Worm (Caenorhabditis elegans) whole organism, L3 larva: ENCODE measurements around the gene R09H10.5.
A peak's percentile ranks its signal among the peaks of the same experiment; 100 is the strongest.
"Not testable (repeated sequence)": the region's sequence is repeated elsewhere in the genome, so short reads cannot be mapped to it uniquely, and the experiment has no call there.

Experiments used
- ama-1 ChIP-seq: fragments of 150-350 bp; optimal IDR thresholded peaks from 2 replicates; lab custom pipeline; 2018
- ceh-16 ChIP-seq: sonication (generic microtip); optimal IDR thresholded peaks from 2 replicates; lab custom pipeline; 2017; ENCODE audit warnings: missing biosample characterization, missing genetic modification characterization
- ceh-9 ChIP-seq: sonication (generic microtip); optimal IDR thresholded peaks from 2 replicates; lab custom pipeline; 2018; ENCODE audit warnings: missing biosample characterization, missing genetic modification characterization
- egl-27 ChIP-seq: sonication (generic microtip); optimal IDR thresholded peaks from 4 replicates; lab custom pipeline; 2017; ENCODE audit warnings: missing biosample characterization, missing genetic modification reagents, missing genetic modification characterization
- egl-5 ChIP-seq: fragments of 150-350 bp; optimal IDR thresholded peaks from 2 replicates; lab custom pipeline; 2017; ENCODE audit warnings: missing biosample characterization, missing genetic modification reagents, missing genetic modification characterization, inconsistent platforms
- elt-1 ChIP-seq: fragments of 150-350 bp; optimal IDR thresholded peaks from 2 replicates; lab custom pipeline; 2014; ENCODE audit warnings: missing biosample characterization, missing genetic modification characterization
- elt-2 ChIP-seq: sonication (generic microtip); optimal IDR thresholded peaks from 2 replicates; lab custom pipeline; 2016; ENCODE audit warnings: missing genetic modification reagents, mild to moderate bottlenecking, missing genetic modification characterization, missing compliant biosample characterization
- elt-3 ChIP-seq, 3 experiments: fragments of 150-350 bp in 1 of 3; sonication (generic microtip) in 2 of 3; optimal IDR thresholded peaks; 2 replicates in 2 of 3; 4 replicates in 1 of 3; lab custom pipeline; 2014 to 2017; ENCODE audit warnings: missing biosample characterization in 3 of 3, missing genetic modification characterization in 3 of 3
- eor-1 ChIP-seq, 2 experiments: fragments of 150-350 bp; optimal IDR thresholded peaks; 2 replicates each; lab custom pipeline; 2014 to 2018; ENCODE audit warnings: missing biosample characterization in 2 of 2, missing genetic modification characterization in 2 of 2
- fkh-10 ChIP-seq: sonication (generic microtip); optimal IDR thresholded peaks from 2 replicates; lab custom pipeline; 2017; ENCODE audit warnings: missing biosample characterization, missing genetic modification reagents, missing genetic modification characterization
- fkh-2 ChIP-seq: fragments of 150-350 bp; optimal IDR thresholded peaks from 2 replicates; lab custom pipeline; 2014; ENCODE audit warnings: missing biosample characterization, missing genetic modification reagents, missing genetic modification characterization
- fos-1 ChIP-seq: fragments of 150-350 bp; optimal IDR thresholded peaks from 2 replicates; lab custom pipeline; 2014; ENCODE audit warnings: missing biosample characterization, missing genetic modification characterization
- hmg-11 ChIP-seq: sonication (generic microtip); optimal IDR thresholded peaks from 2 replicates; lab custom pipeline; 2016; ENCODE audit warnings: missing genetic modification characterization, missing compliant biosample characterization
- lsy-12 ChIP-seq: sonication (generic microtip); optimal IDR thresholded peaks from 2 replicates; lab custom pipeline; 2016; ENCODE audit warnings: mild to moderate bottlenecking, missing genetic modification characterization, missing compliant biosample characterization
- mdl-1 ChIP-seq: fragments of 150-350 bp; optimal IDR thresholded peaks from 2 replicates; lab custom pipeline; 2014; ENCODE audit warnings: missing biosample characterization, missing genetic modification characterization
- nfya-1 ChIP-seq: sonication (generic microtip); optimal IDR thresholded peaks from 2 replicates; lab custom pipeline; 2017; ENCODE audit warnings: missing genetic modification characterization, mild to moderate bottlenecking, missing compliant biosample characterization, antibody characterized with exemption, moderate library complexity; ENCODE audit not compliant: insufficient read depth
- nhr-11 ChIP-seq: fragments of 150-350 bp; optimal IDR thresholded peaks from 2 replicates; lab custom pipeline; 2014; ENCODE audit warnings: missing biosample characterization, missing genetic modification characterization
- nhr-12 ChIP-seq: fragments of 150-350 bp; optimal IDR thresholded peaks from 2 replicates; lab custom pipeline; 2014; ENCODE audit warnings: missing biosample characterization, missing genetic modification characterization
- nhr-23 ChIP-seq: fragments of 150-350 bp; optimal IDR thresholded peaks from 2 replicates; lab custom pipeline; 2014; ENCODE audit warnings: missing biosample characterization, missing genetic modification reagents, missing genetic modification characterization
- nhr-237 ChIP-seq: fragments of 150-350 bp; optimal IDR thresholded peaks from 2 replicates; lab custom pipeline; 2014; ENCODE audit warnings: missing biosample characterization, missing genetic modification characterization
- nhr-25 ChIP-seq: sonication (generic microtip); optimal IDR thresholded peaks from 2 replicates; lab custom pipeline; 2017; ENCODE audit warnings: missing biosample characterization, missing genetic modification characterization
- nhr-67 ChIP-seq: fragments of 150-350 bp; optimal IDR thresholded peaks from 2 replicates; lab custom pipeline; 2014; ENCODE audit warnings: missing biosample characterization, missing genetic modification characterization
- nhr-76 ChIP-seq: fragments of 150-350 bp; sonication (generic microtip); optimal IDR thresholded peaks from 5 replicates; lab custom pipeline; 2014; ENCODE audit warnings: missing biosample characterization, missing genetic modification characterization
- pha-4 ChIP-seq: fragments of 150-350 bp; optimal IDR thresholded peaks from 2 replicates; lab custom pipeline; 2014; ENCODE audit warnings: missing biosample characterization, missing genetic modification reagents, missing genetic modification characterization
- pqm-1 ChIP-seq: fragments of 150-350 bp; optimal IDR thresholded peaks from 2 replicates; lab custom pipeline; 2017; ENCODE audit warnings: missing biosample characterization, missing genetic modification characterization, inconsistent platforms
- skn-1 ChIP-seq: fragments of 150-350 bp; optimal IDR thresholded peaks from 2 replicates; lab custom pipeline; 2014; ENCODE audit warnings: missing biosample characterization, missing genetic modification characterization
- snpc-4 ChIP-seq: fragments of 150-350 bp; optimal IDR thresholded peaks from 2 replicates; lab custom pipeline; 2014; ENCODE audit warnings: missing biosample characterization, missing genetic modification characterization
- unc-62 ChIP-seq: fragments of 150-350 bp; sonication (generic microtip); optimal IDR thresholded peaks from 4 replicates; lab custom pipeline; 2014; ENCODE audit warnings: missing biosample characterization, missing genetic modification reagents, missing genetic modification characterization
- ztf-11 ChIP-seq: fragments of 150-350 bp; optimal IDR thresholded peaks from 2 replicates; lab custom pipeline; 2014; ENCODE audit warnings: missing biosample characterization, missing genetic modification characterization
- ztf-4 ChIP-seq: fragments of 150-350 bp; optimal IDR thresholded peaks from 2 replicates; lab custom pipeline; 2014; ENCODE audit warnings: missing biosample characterization, missing genetic modification characterization

The R09H10.5 gene

DNA sequence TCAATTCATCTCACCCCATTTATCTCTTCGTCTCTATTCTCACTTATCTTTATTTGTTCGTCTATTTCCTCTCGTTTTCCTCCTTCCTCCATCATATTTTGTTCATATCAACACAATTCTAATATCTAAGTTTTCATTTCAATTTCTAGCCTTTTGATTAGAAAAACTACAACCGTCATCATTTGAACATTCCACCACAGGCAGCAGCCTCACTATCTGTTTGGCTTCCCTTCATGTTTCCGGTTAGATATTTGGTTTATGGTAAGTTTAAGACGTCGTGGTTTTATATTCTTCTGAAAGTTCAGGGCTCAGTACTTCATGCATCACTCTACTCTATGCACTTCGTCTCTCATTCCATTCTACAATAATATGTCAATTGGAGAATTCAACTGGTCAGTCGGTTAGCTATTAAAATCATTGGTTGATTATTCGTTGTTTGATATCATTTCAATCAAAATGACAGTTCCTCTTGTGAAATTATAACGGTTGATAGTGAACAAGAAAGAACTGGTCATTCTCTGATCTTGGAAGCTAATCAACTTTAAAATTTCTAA, 28.2 kb upstream of the R09H10.5 start, which contains the start of gene K08C7.1:
Gene K08C7.1 (plus strand): TSS at position 43 of the 554 bp plus-strand sequence.
- no peak for TF ChIP-seq nhr-76
- TF ChIP-seq pqm-1 (tag; lab: Kevin White, UChicago): peak; percentile 32
- TF ChIP-seq elt-2 (tag; lab: Kevin White, UChicago): peak; percentile 78
- no peak for TF ChIP-seq nhr-237 (tag; lab: Kevin White, UChicago)
- no peak for TF ChIP-seq pha-4
- TF ChIP-seq lsy-12 (tag; lab: Kevin White, UChicago): no peak
- TF ChIP-seq fkh-2 (tag; lab: Kevin White, UChicago): no peak
- no peak for TF ChIP-seq ztf-4
- no peak for TF ChIP-seq fos-1

DNA sequence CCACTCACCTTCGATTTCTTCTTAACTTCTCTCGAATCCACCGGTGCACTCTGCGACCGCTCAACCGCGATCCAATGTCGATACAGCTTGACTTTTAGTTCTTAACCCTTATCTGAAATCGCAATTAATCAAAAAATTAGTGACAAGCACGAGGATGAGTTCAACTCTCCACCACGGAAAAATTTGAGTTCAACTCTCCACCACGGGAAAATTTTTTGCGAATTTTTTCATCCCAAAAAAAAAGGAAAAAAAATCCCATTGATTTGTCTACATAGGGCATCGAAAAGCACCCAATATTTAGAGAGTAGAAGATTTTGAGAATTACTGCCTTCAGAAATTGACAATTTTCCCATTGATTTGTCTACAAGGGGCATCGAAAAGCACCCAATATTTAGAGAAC, 25.4 kb upstream of the R09H10.5 start, which contains the start of gene glb-19:
Gene glb-19 (minus strand): TSS at position 101 of the 400 bp plus-strand sequence.
- TF ChIP-seq nhr-25 (tag; lab: Kevin White, UChicago); egl-27 (tag; lab: Kevin White, UChicago); nhr-23: not testable (repeated sequence)

DNA sequence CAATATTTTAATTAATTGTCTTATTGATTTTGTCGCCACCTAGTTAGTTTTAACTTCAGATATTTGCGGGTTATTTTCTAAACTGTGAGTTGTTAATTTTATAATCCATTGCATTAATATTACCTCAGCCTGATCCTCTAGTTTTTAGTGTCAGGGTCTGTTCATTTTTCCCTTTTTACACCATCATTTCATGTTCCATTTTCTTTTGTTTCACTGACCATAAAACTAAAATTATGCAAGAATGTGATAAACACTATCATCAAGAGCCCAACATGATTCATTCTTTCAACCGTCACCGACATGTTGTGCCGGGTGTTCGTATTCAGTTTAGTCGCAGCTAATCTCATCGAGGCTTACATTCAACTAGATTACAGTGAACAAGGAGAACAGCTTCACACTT, 10.3 kb upstream of the R09H10.5 start, which contains the start of gene F56C4.2:
Gene F56C4.2 (plus strand): TSS at position 301 of the 400 bp plus-strand sequence.
- TF ChIP-seq mdl-1 (tag; lab: Kevin White, UChicago) (no peak), ama-1 (no peak), elt-1 (tag; lab: Kevin White, UChicago) (no peak), elt-2 (tag; lab: Kevin White, UChicago) (no peak), ztf-11 (tag; lab: Kevin White, UChicago) (no peak), nhr-67 (tag; lab: Kevin White, UChicago) (no peak), ceh-16 (tag; lab: Kevin White, UChicago) (no peak), fkh-10 (GFP tag; lab: Kevin White, UChicago) (no peak), elt-3 (tag; optimal IDR thresholded peaks at IDR 0.05; lab: Kevin White, UChicago) (no peak), fkh-2 (tag; lab: Kevin White, UChicago) (no peak)

DNA sequence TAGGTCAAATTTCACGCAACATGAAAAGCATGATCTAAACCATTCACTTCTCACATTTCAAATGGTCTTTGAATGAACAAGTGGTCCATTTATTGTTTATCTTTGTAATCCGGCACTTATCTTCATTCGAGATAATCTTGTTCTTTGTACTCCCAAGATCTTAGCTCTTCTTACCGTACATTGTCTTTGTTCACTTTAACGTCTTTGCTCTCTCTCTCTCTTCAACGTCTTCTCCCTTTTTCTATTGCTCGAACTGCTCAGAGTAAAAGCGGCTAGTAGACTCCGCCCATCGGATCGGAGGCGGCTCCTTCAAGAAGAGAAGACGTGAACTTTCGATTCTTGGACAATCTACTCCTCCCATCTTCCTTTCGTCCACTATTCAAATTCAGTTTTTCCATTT, 8.0 kb upstream of the R09H10.5 start, which contains the start of gene F56C4.1:
Gene F56C4.1 (plus strand): TSS at position 301 of the 400 bp plus-strand sequence.
- TF ChIP-seq ztf-11 (tag; lab: Kevin White, UChicago) (no peak), mdl-1 (tag; lab: Kevin White, UChicago) (no peak), hmg-11 (tag; lab: Kevin White, UChicago) (no peak), nhr-237 (tag; lab: Kevin White, UChicago) (no peak), elt-2 (tag; lab: Kevin White, UChicago) (no peak), eor-1 (tag; optimal IDR thresholded peaks at IDR 0.05; lab: Kevin White, UChicago) (no peak), fkh-2 (tag; lab: Kevin White, UChicago) (no peak), skn-1 (no peak), lsy-12 (tag; lab: Kevin White, UChicago) (no peak)

DNA sequence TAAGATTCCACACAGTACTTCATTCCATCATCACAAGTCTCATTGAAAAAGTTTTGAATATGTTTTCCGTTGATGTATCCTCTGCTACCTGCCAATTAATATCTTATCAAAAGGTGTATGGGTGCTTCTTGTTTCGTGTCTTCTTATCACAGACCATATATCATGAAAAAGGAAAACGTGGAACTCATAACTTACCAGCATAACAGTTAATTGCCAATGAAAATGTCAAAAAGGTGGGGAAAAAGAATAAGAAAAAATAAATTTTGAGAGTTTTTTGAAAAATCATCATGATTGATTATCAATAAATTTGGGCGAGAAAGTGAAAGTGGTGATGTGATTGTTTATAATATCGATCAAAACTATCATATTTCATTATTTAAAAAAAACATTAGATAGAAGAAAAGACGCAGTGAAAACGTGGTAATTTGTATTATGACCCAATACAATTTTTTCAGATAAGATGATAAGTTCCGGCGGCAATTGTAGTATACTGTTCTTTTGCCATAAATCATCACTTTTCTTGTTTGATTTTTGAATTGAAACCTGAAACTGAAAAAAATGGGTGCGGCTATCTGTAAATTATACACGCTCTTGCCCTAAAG, 2.4 kb upstream of the R09H10.5 start, which contains the start of gene F56C4.4:
Gene F56C4.4 (minus strand): TSS at position 315 of the 602 bp plus-strand sequence.
- TF ChIP-seq elt-2 (tag; lab: Kevin White, UChicago) (peak; percentile 84), eor-1 (tag; optimal IDR thresholded peaks at IDR 0.05; lab: Kevin White, UChicago) (no peak), egl-27 (tag; lab: Kevin White, UChicago) (no peak), pqm-1 (tag; lab: Kevin White, UChicago) (peak; percentile 10), pha-4 (no peak), egl-5 (tag; lab: Kevin White, UChicago) (no peak)
- TF ChIP-seq, all 47 proteins: peak for 2

DNA sequence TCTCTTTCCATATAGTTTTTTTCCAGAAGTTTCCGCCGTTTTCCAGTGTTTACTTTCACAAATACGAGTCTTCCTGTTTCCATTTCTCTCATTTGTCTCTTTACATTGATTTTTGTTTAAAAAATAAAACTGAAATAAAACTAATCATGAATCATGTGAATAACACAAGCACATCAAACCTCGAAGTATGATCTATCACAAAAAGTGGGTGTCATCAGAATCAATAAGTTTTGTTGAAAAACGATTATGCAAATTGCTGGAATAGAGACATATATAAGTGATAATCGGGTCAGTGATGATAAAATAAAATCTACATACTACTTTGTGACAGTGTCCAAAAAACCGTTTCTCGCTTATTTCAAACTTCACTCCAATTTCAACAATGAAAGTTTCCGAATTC, 7.8 kb downstream of the R09H10.5 start, which contains the start of gene R09H10.7:
Gene R09H10.7 (plus strand): TSS at position 301 of the 400 bp plus-strand sequence.
- TF ChIP-seq nhr-11 (no peak), pha-4 (no peak), snpc-4 (tag; lab: Kevin White, UChicago) (no peak), ama-1 (no peak), nfya-1 (tag; lab: Kevin White, UChicago) (no peak), ceh-9 (tag; lab: Kevin White, UChicago) (no peak), nhr-237 (tag; lab: Kevin White, UChicago) (no peak), nhr-12 (tag; lab: Kevin White, UChicago) (no peak), ceh-16 (tag; lab: Kevin White, UChicago) (no peak), fos-1 (no peak), skn-1 (no peak), unc-62 (GFP tag; lab: Kevin White, UChicago) (no peak), lsy-12 (tag; lab: Kevin White, UChicago) (no peak)
